Fruit fly (Drosophila melanogaster) whole organism, wandering third instar larva: Measurements from ENCODE around the gene CG13250.
"Not testable (repeated sequence)": the region's sequence is repeated elsewhere in the genome, so short reads cannot be mapped to it uniquely, and the experiment has no call there.

Experiments
- Myc ChIP-seq: fragments of >200 bp; optimal IDR thresholded peaks from 2 replicates; lab custom pipeline; 2017
- brk ChIP-seq: fragments of 200-800 bp; sonication (Bioruptor generic); optimal IDR thresholded peaks from 2 replicates; lab custom pipeline; 2016; ENCODE audit warnings: missing biosample characterization, mild to moderate bottlenecking, missing genetic modification characterization

- TF ChIP-seq brk, Myc: not testable (repeated sequence)
Observed at dm6 chr3L:20503886-20504285, 29.6 kb upstream of the CG13250 start, which contains the start of gene CG17637.
